Worm (Caenorhabditis elegans) whole organism, L4 larva: Measurements from ENCODE around the gene F59A6.4.

Source experiments
- F49E8.2 ChIP-seq: sonication (generic microtip); optimal IDR thresholded peaks from 2 replicates; lab custom pipeline; 2016; ENCODE audit warnings: missing compliant biosample characterization, mild to moderate bottlenecking, missing genetic modification characterization, borderline replicate concordance
- aly-2 ChIP-seq: sonication (generic microtip); optimal IDR thresholded peaks from 2 replicates; lab custom pipeline; 2018; ENCODE audit warnings: missing biosample characterization, missing genetic modification characterization
- daf-8 ChIP-seq: fragments of 200-800 bp; sonication (Bioruptor generic); IDR thresholded peaks from 2 replicates; pipeline ENCODE4 v1.3.6; 2022; ENCODE audit warnings: missing genetic modification characterization, missing compliant biosample characterization
- jun-1 ChIP-seq: fragments of 150-350 bp; optimal IDR thresholded peaks from 2 replicates; lab custom pipeline; 2014; ENCODE audit warnings: missing biosample characterization, missing genetic modification reagents, missing genetic modification characterization
- lim-7 ChIP-seq: fragments of 200-800 bp; sonication (Bioruptor generic); IDR thresholded peaks from 2 replicates; pipeline ENCODE4 v1.3.6; 2022; ENCODE audit warnings: missing genetic modification characterization, missing compliant biosample characterization
- lin-15B ChIP-seq: fragments of 150-350 bp; sonication (generic microtip); optimal IDR thresholded peaks from 3 replicates; lab custom pipeline; 2014; ENCODE audit warnings: missing biosample characterization, missing genetic modification characterization
- nhr-10 ChIP-seq: fragments of 150-350 bp; optimal IDR thresholded peaks from 2 replicates; lab custom pipeline; 2014; ENCODE audit warnings: missing biosample characterization, missing genetic modification characterization
- nhr-11 ChIP-seq: fragments of 150-350 bp; optimal IDR thresholded peaks from 2 replicates; lab custom pipeline; 2014; ENCODE audit warnings: missing biosample characterization, missing genetic modification characterization
- nhr-111 ChIP-seq: fragments of 200-800 bp; sonication (Bioruptor generic); optimal IDR thresholded peaks from 2 replicates; lab custom pipeline; 2018; ENCODE audit warnings: mild to moderate bottlenecking, missing genetic modification characterization, missing compliant biosample characterization
- skn-1 ChIP-seq: fragments of 150-350 bp; optimal IDR thresholded peaks from 2 replicates; lab custom pipeline; 2014; ENCODE audit warnings: missing biosample characterization, missing genetic modification characterization
- snpc-4 ChIP-seq: fragments of 150-350 bp; optimal IDR thresholded peaks from 2 replicates; lab custom pipeline; 2014; ENCODE audit warnings: missing biosample characterization, missing genetic modification characterization
- unc-39 ChIP-seq: sonication (generic microtip); optimal IDR thresholded peaks from 2 replicates; lab custom pipeline; 2017; ENCODE audit warnings: missing biosample characterization, missing genetic modification characterization

- TF ChIP-seq nhr-10 (no peak), nhr-11 (tag; lab: Kevin White, UChicago) (no peak), lim-7 (GFP tag; lab: Robert Waterston, UW) (no peak), unc-39 (tag; lab: Kevin White, UChicago) (no peak), lin-15B (no peak), F49E8.2 (tag; lab: Kevin White, UChicago) (no peak), jun-1 (tag; lab: Kevin White, UChicago) (no peak), aly-2 (tag; lab: Kevin White, UChicago) (no peak), nhr-111 (GFP tag; lab: Kevin White, UChicago) (no peak), daf-8 (GFP tag; lab: Robert Waterston, UW) (no peak), skn-1 (tag; lab: Kevin White, UChicago) (no peak), snpc-4 (tag; lab: Kevin White, UChicago) (no peak)
These were observed 29.1 kb downstream of the F59A6.4 start, which contains the start of gene F33G12.3 for ce11 chrII:5033935-5034334.
